Worm (Caenorhabditis elegans) whole organism, L2 larva: Measurements from ENCODE around the gene Y39G8B.7.

Experiments used
- C34F6.9 ChIP-seq: fragments of 150-350 bp; optimal IDR thresholded peaks from 2 replicates; lab custom pipeline; 2014; ENCODE audit warnings: missing biosample characterization, missing genetic modification characterization
- F13H6.1 ChIP-seq: sonication (generic microtip); optimal IDR thresholded peaks from 2 replicates; lab custom pipeline; 2016; ENCODE audit warnings: missing genetic modification characterization, missing compliant biosample characterization
- R02D3.7 ChIP-seq: fragments of 150-350 bp; optimal IDR thresholded peaks from 2 replicates; lab custom pipeline; 2014; ENCODE audit warnings: missing biosample characterization, missing genetic modification characterization
- ZK546.5 ChIP-seq: sonication (generic microtip); optimal IDR thresholded peaks from 2 replicates; lab custom pipeline; 2017; ENCODE audit warnings: missing biosample characterization, missing genetic modification characterization
- ama-1 ChIP-seq: fragments of 150-350 bp; optimal IDR thresholded peaks from 2 replicates; lab custom pipeline; 2018; ENCODE audit warnings: inconsistent platforms
- blmp-1 ChIP-seq: sonication (generic microtip); optimal IDR thresholded peaks from 2 replicates; lab custom pipeline; 2017; ENCODE audit warnings: missing genetic modification characterization, mild to moderate bottlenecking, missing compliant biosample characterization, antibody characterized with exemption, moderate library complexity; ENCODE audit not compliant: insufficient read depth
- ceh-16 ChIP-seq: fragments of 150-350 bp; optimal IDR thresholded peaks from 2 replicates; lab custom pipeline; 2014; ENCODE audit warnings: missing biosample characterization, missing genetic modification characterization
- ceh-82 ChIP-seq: fragments of 150-350 bp; optimal IDR thresholded peaks from 2 replicates; lab custom pipeline; 2014; ENCODE audit warnings: missing biosample characterization, missing genetic modification characterization
- crh-2 ChIP-seq: sonication (generic microtip); optimal IDR thresholded peaks from 2 replicates; lab custom pipeline; 2017; ENCODE audit warnings: missing biosample characterization, missing genetic modification characterization
- dmd-4 ChIP-seq: sonication (generic microtip); optimal IDR thresholded peaks from 2 replicates; lab custom pipeline; 2017; ENCODE audit warnings: missing biosample characterization, missing genetic modification characterization
- elt-1 ChIP-seq: fragments of 150-350 bp; optimal IDR thresholded peaks from 2 replicates; lab custom pipeline; 2014; ENCODE audit warnings: missing biosample characterization, missing genetic modification characterization
- elt-3 ChIP-seq: sonication (generic microtip); optimal IDR thresholded peaks from 2 replicates; lab custom pipeline; 2017; ENCODE audit warnings: missing biosample characterization, missing genetic modification characterization
- fos-1 ChIP-seq: fragments of 150-350 bp; optimal IDR thresholded peaks from 2 replicates; lab custom pipeline; 2014; ENCODE audit warnings: missing biosample characterization, missing genetic modification characterization
- lin-39 ChIP-seq: fragments of 150-350 bp; optimal IDR thresholded peaks from 2 replicates; lab custom pipeline; 2014; ENCODE audit warnings: missing biosample characterization, missing genetic modification reagents, missing genetic modification characterization
- lsy-2 ChIP-seq, 2 experiments: fragments of 150-350 bp in 1 of 2; sonication (generic microtip) in 1 of 2; optimal IDR thresholded peaks; 2 replicates each; lab custom pipeline; 2014 to 2017; ENCODE audit warnings: missing biosample characterization in 2 of 2, missing genetic modification characterization in 2 of 2
- mab-5 ChIP-seq: fragments of 150-350 bp; optimal IDR thresholded peaks from 2 replicates; lab custom pipeline; 2014; ENCODE audit warnings: missing biosample characterization, missing genetic modification characterization
- mbf-1 ChIP-seq: sonication (generic microtip); optimal IDR thresholded peaks from 2 replicates; lab custom pipeline; 2017; ENCODE audit warnings: missing biosample characterization, missing genetic modification characterization
- mdl-1 ChIP-seq, 2 experiments: fragments of 150-350 bp in 1 of 2; sonication (generic microtip) in 1 of 2; optimal IDR thresholded peaks; 2 replicates each; lab custom pipeline; 2017; ENCODE audit warnings: missing biosample characterization in 2 of 2, missing genetic modification characterization in 2 of 2
- nhr-10 ChIP-seq: sonication (generic microtip); optimal IDR thresholded peaks from 2 replicates; lab custom pipeline; 2017; ENCODE audit warnings: missing biosample characterization, missing genetic modification characterization
- nhr-12 ChIP-seq: fragments of 150-350 bp; optimal IDR thresholded peaks from 2 replicates; lab custom pipeline; 2014; ENCODE audit warnings: missing biosample characterization, missing genetic modification characterization
- nhr-129 ChIP-seq: fragments of 150-350 bp; optimal IDR thresholded peaks from 2 replicates; lab custom pipeline; 2014; ENCODE audit warnings: missing biosample characterization, missing genetic modification characterization
- nhr-21 ChIP-seq: fragments of 150-350 bp; optimal IDR thresholded peaks from 2 replicates; lab custom pipeline; 2014; ENCODE audit warnings: missing biosample characterization, missing genetic modification characterization
- nhr-23 ChIP-seq: fragments of 150-350 bp; optimal IDR thresholded peaks from 2 replicates; lab custom pipeline; 2014; ENCODE audit warnings: missing biosample characterization, missing genetic modification reagents, missing genetic modification characterization
- nhr-6 ChIP-seq: fragments of 150-350 bp; optimal IDR thresholded peaks from 2 replicates; lab custom pipeline; 2014; ENCODE audit warnings: missing biosample characterization, missing genetic modification characterization
- peb-1 ChIP-seq: fragments of 150-350 bp; optimal IDR thresholded peaks from 2 replicates; lab custom pipeline; 2014; ENCODE audit warnings: missing biosample characterization, missing genetic modification characterization
- sem-4 ChIP-seq: fragments of 150-350 bp; optimal IDR thresholded peaks from 2 replicates; lab custom pipeline; 2014; ENCODE audit warnings: missing biosample characterization, missing genetic modification reagents, missing genetic modification characterization
- sma-9 ChIP-seq, 2 experiments: fragments of 150-350 bp in 1 of 2; sonication (generic microtip) in 1 of 2; optimal IDR thresholded peaks; 2 replicates each; lab custom pipeline; 2014 to 2016; ENCODE audit warnings: missing genetic modification characterization in 2 of 2, mild to moderate bottlenecking in 1 of 2, missing biosample characterization in 1 of 2, missing compliant biosample characterization in 1 of 2, missing genetic modification reagents in 1 of 2, moderate library complexity in 1 of 2
- snpc-4 ChIP-seq: fragments of 150-350 bp; optimal IDR thresholded peaks from 2 replicates; lab custom pipeline; 2014; ENCODE audit warnings: missing biosample characterization, missing genetic modification characterization
- unc-55 ChIP-seq: fragments of 150-350 bp; sonication (generic microtip); optimal IDR thresholded peaks from 3 replicates; lab custom pipeline; 2014; ENCODE audit warnings: missing biosample characterization, missing genetic modification reagents, missing genetic modification characterization
- unc-62 ChIP-seq: fragments of 150-350 bp; optimal IDR thresholded peaks from 2 replicates; lab custom pipeline; 2014; ENCODE audit warnings: missing biosample characterization, missing genetic modification reagents, missing genetic modification characterization
- ztf-1 ChIP-seq: fragments of 200-800 bp; sonication (Bioruptor generic); conservative IDR thresholded peaks from 2 replicates; pipeline ENCODE4 v1.3.6; 2022; ENCODE audit warnings: missing genetic modification characterization, missing compliant biosample characterization
- ztf-11 ChIP-seq: sonication (generic microtip); optimal IDR thresholded peaks from 2 replicates; lab custom pipeline; 2017; ENCODE audit warnings: missing biosample characterization, missing genetic modification characterization
- ztf-4 ChIP-seq: fragments of 150-350 bp; optimal IDR thresholded peaks from 2 replicates; lab custom pipeline; 2014; ENCODE audit warnings: missing biosample characterization, missing genetic modification characterization

Y39G8B.7 gene

ce11 chrII:14005183-14005582 lies 10.3 kb upstream of the Y39G8B.7 start:
- no peak for TF ChIP-seq ztf-1 (GFP tag; lab: Robert Waterston, UW)
- no peak for TF ChIP-seq blmp-1 (tag; lab: Kevin White, UChicago)
- no peak for TF ChIP-seq elt-1 (tag; lab: Kevin White, UChicago)
- TF ChIP-seq nhr-12: no peak
- TF ChIP-seq ceh-16: no peak
- TF ChIP-seq nhr-21 (tag; lab: Kevin White, UChicago): no peak
- no peak for TF ChIP-seq ceh-82 (tag; lab: Kevin White, UChicago)
- no peak for TF ChIP-seq sem-4 (tag; lab: Kevin White, UChicago)
- no peak for TF ChIP-seq ZK546.5 (tag; lab: Kevin White, UChicago)
- TF ChIP-seq elt-3 (tag; lab: Kevin White, UChicago): no peak
- TF ChIP-seq ama-1 (lab: Kevin White, UChicago): no peak
- no peak for TF ChIP-seq unc-55 (GFP tag; lab: Kevin White, UChicago)
- no peak for TF ChIP-seq mab-5
- no peak for TF ChIP-seq R02D3.7 (tag; lab: Kevin White, UChicago)
- TF ChIP-seq mbf-1 (tag; lab: Kevin White, UChicago): no peak
- no peak for TF ChIP-seq nhr-129 (tag; lab: Kevin White, UChicago)
- no peak for TF ChIP-seq nhr-23 (tag; lab: Kevin White, UChicago)
- no peak for TF ChIP-seq C34F6.9 (tag; lab: Kevin White, UChicago)

- TF ChIP-seq nhr-21 (tag; lab: Kevin White, UChicago) (peak; percentile 74), lin-39 (tag; lab: Kevin White, UChicago) (no peak), ztf-4 (tag; lab: Kevin White, UChicago) (no peak)
These were observed 9.9 kb upstream of the Y39G8B.7 start for ce11 chrII:14004770-14005169.

- TF ChIP-seq R02D3.7 (tag; lab: Kevin White, UChicago) (no peak), crh-2 (no peak), snpc-4 (tag; lab: Kevin White, UChicago) (peak; percentile 82), F13H6.1 (tag; lab: Kevin White, UChicago) (no peak), nhr-21 (tag; lab: Kevin White, UChicago) (no peak)
These were observed 9.1 kb upstream of the Y39G8B.7 start for ce11 chrII:14003821-14004430.

DNA sequence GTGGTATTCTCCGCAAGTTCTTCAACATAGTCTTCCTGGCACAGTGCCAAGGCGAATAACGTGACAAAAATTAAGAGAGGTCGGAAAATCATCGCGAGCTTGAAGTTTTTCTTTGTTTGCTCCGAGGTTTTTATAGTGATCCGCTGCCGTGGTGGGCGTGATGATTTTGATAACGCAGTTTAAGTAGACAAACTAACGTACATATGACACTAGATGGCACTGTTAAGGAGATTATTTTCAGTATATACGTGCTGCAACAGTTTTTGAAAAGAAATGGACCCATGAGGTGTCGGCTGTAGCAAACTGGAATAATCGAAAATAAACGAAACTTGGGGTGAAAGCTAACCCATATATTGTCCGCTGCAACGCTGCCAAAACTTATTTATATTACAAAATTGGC lies 7.4 kb upstream of the Y39G8B.7 start, which contains the start of gene F01D5.5:
Gene F01D5.5 (minus strand): TSS at position 101 of the 400 bp plus-strand sequence.
- TF ChIP-seq ztf-11 (tag; lab: Kevin White, UChicago) (no peak), nhr-6 (tag; lab: Kevin White, UChicago) (no peak), unc-62 (GFP tag; lab: Kevin White, UChicago) (no peak), lsy-2 (tag; optimal IDR thresholded peaks at IDR 0.05; lab: Kevin White, UChicago) (no peak), peb-1 (no peak), ceh-82 (tag; lab: Kevin White, UChicago) (no peak), ceh-16 (no peak), ZK546.5 (tag; lab: Kevin White, UChicago) (no peak), dmd-4 (no peak), nhr-12 (no peak), nhr-10 (tag; lab: Kevin White, UChicago) (no peak), elt-1 (tag; lab: Kevin White, UChicago) (no peak), crh-2 (no peak), mdl-1 (tag; optimal IDR thresholded peaks at IDR 0.05; lab: Kevin White, UChicago) (no peak)

ce11 chrII:14000044-14000443 lies 5.2 kb upstream of the Y39G8B.7 start, which contains the start of gene F01D5.3:
Gene F01D5.3, minus strand, starts transcription at chrII:14000144.
- TF ChIP-seq fos-1 (tag; lab: Kevin White, UChicago): peak; percentile 8
- TF ChIP-seq, all 48 proteins: peak for 1; not testable (repeated sequence) for 47

ce11 chrII:13998964-13999363 lies 4.1 kb upstream of the Y39G8B.7 start, which contains the start of gene F01D5.2:
Gene F01D5.2, minus strand, starts transcription at chrII:13999064.
- TF ChIP-seq mab-5: no peak
- no peak for TF ChIP-seq sma-9 (GFP tag; optimal IDR thresholded peaks at IDR 0.05; lab: Kevin White, UChicago)
- no peak for TF ChIP-seq sma-9 (tag; optimal IDR thresholded peaks at IDR 0.05; lab: Kevin White, UChicago)
- no peak for TF ChIP-seq ztf-1 (GFP tag; lab: Robert Waterston, UW)
- no peak for TF ChIP-seq nhr-10 (tag; lab: Kevin White, UChicago)
- TF ChIP-seq, all 48 proteins: peak for 0
